Worm (Caenorhabditis elegans) whole organism, L4 larva: Measurements from ENCODE around the gene K08E4.3.

ENCODE experiments used
- F44E2.7 ChIP-seq: fragments of 200-800 bp; sonication (Bioruptor generic); IDR thresholded peaks from 2 replicates; pipeline ENCODE4 v2.1.2; 2022; ENCODE audit warnings: missing genetic modification characterization, missing compliant biosample characterization
- T20F7.1 ChIP-seq: fragments of 200-800 bp; sonication (Bioruptor generic); optimal IDR thresholded peaks from 2 replicates; lab custom pipeline; 2018; ENCODE audit warnings: mild to moderate bottlenecking, missing genetic modification characterization, missing compliant biosample characterization
- Y5F2A.4 ChIP-seq: fragments of 200-800 bp; sonication (Bioruptor generic); optimal IDR thresholded peaks from 2 replicates; lab custom pipeline; 2018; ENCODE audit warnings: mild to moderate bottlenecking, missing genetic modification characterization, missing compliant biosample characterization
- aha-1 ChIP-seq: fragments of 150-350 bp; peaks from one replicate; lab custom pipeline; 2014; ENCODE audit warnings: missing biosample characterization, missing genetic modification characterization
- ama-1 ChIP-seq: fragments of 150-350 bp; optimal IDR thresholded peaks from 2 replicates; lab custom pipeline; 2014; ENCODE audit warnings: inconsistent platforms, mixed read lengths
- arid-1 ChIP-seq: fragments of 200-800 bp; sonication (Bioruptor generic); conservative IDR thresholded peaks from 2 replicates; pipeline ENCODE4 v1.3.6; 2022; ENCODE audit warnings: missing genetic modification reagents, missing genetic modification characterization, missing compliant biosample characterization
- ceh-28 ChIP-seq: fragments of 150-350 bp; optimal IDR thresholded peaks from 2 replicates; lab custom pipeline; 2014; ENCODE audit warnings: missing biosample characterization, missing genetic modification reagents, missing genetic modification characterization
- ceh-32 ChIP-seq: sonication (generic microtip); optimal IDR thresholded peaks from 2 replicates; lab custom pipeline; 2016; ENCODE audit warnings: mild to moderate bottlenecking, missing genetic modification characterization, missing compliant biosample characterization; ENCODE audit not compliant: poor library complexity
- ceh-62 ChIP-seq: sonication (generic microtip); optimal IDR thresholded peaks from 2 replicates; lab custom pipeline; 2017; ENCODE audit warnings: missing biosample characterization, missing genetic modification characterization
- ces-1 ChIP-seq: fragments of 150-350 bp; sonication (generic microtip); optimal IDR thresholded peaks from 4 replicates; lab custom pipeline; 2014; ENCODE audit warnings: missing biosample characterization, missing genetic modification reagents, missing genetic modification characterization
- ctbp-1 ChIP-seq: fragments of 200-800 bp; sonication (Bioruptor generic); IDR thresholded peaks from 2 replicates; pipeline ENCODE4 v1.3.6; 2022; ENCODE audit warnings: missing genetic modification reagents, missing genetic modification characterization, missing compliant biosample characterization
- daf-16 ChIP-seq, 3 experiments: sonication (generic microtip); optimal IDR thresholded peaks; 2 replicates each; lab custom pipeline; 2016 to 2017; ENCODE audit warnings: missing genetic modification characterization in 3 of 3, missing genetic modification reagents in 3 of 3, mild to moderate bottlenecking in 2 of 3, missing compliant biosample characterization in 2 of 3, missing biosample characterization in 1 of 3, moderate library complexity in 1 of 3
- daf-8 ChIP-seq: fragments of 200-800 bp; sonication (Bioruptor generic); IDR thresholded peaks from 2 replicates; pipeline ENCODE4 v1.3.6; 2022; ENCODE audit warnings: missing genetic modification characterization, missing compliant biosample characterization
- dmd-6 ChIP-seq: fragments of 200-800 bp; sonication (Bioruptor generic); IDR thresholded peaks from 2 replicates; pipeline ENCODE4 v1.3.6; 2022; ENCODE audit warnings: missing genetic modification reagents, missing genetic modification characterization, missing compliant biosample characterization
- dmd-9 ChIP-seq: fragments of 200-800 bp; sonication (Bioruptor generic); IDR thresholded peaks from 2 replicates; pipeline ENCODE4 v1.3.6; 2022; ENCODE audit warnings: missing genetic modification reagents, missing genetic modification characterization, missing compliant biosample characterization
- fkh-10 ChIP-seq: fragments of 150-350 bp; optimal IDR thresholded peaks from 2 replicates; lab custom pipeline; 2014; ENCODE audit warnings: missing biosample characterization, missing genetic modification reagents, missing genetic modification characterization
- gei-8 ChIP-seq: fragments of 200-800 bp; sonication (Bioruptor generic); optimal IDR thresholded peaks from 2 replicates; lab custom pipeline; 2018; ENCODE audit warnings: mild to moderate bottlenecking, missing genetic modification characterization, missing compliant biosample characterization
- hif-1 ChIP-seq, 2 experiments: sonication (generic microtip); optimal IDR thresholded peaks; 2 replicates each; lab custom pipeline; 2016 to 2017; ENCODE audit warnings: missing compliant biosample characterization in 2 of 2, missing genetic modification characterization in 2 of 2, missing genetic modification reagents in 2 of 2, missing genotype in 2 of 2, mild to moderate bottlenecking in 1 of 2
- hlh-30 ChIP-seq: sonication (generic microtip); optimal IDR thresholded peaks from 2 replicates; lab custom pipeline; 2017; ENCODE audit warnings: antibody characterized with exemption, mild to moderate bottlenecking, missing genetic modification characterization, missing compliant biosample characterization; ENCODE audit not compliant: insufficient read depth
- jun-1 ChIP-seq: fragments of 150-350 bp; optimal IDR thresholded peaks from 2 replicates; lab custom pipeline; 2014; ENCODE audit warnings: missing biosample characterization, missing genetic modification reagents, missing genetic modification characterization
- lin-1 ChIP-seq: fragments of 200-800 bp; sonication (Bioruptor generic); IDR thresholded peaks from 2 replicates; pipeline ENCODE4 v1.3.6; 2022; ENCODE audit warnings: missing genetic modification reagents, missing genetic modification characterization, missing compliant biosample characterization
- lin-29 ChIP-seq: fragments of 200-800 bp; sonication (Bioruptor generic); IDR thresholded peaks from 2 replicates; pipeline ENCODE4 v1.3.6; 2022; ENCODE audit warnings: missing genetic modification reagents, missing genetic modification characterization, missing compliant biosample characterization
- lin-38 ChIP-seq: fragments of 200-800 bp; sonication (Bioruptor generic); IDR thresholded peaks from 2 replicates; pipeline ENCODE4 v1.3.6; 2022; ENCODE audit warnings: missing genetic modification reagents, missing genetic modification characterization, missing compliant biosample characterization
- lir-3 ChIP-seq: sonication (generic microtip); optimal IDR thresholded peaks from 2 replicates; lab custom pipeline; 2016; ENCODE audit warnings: mild to moderate bottlenecking, missing genetic modification characterization, missing compliant biosample characterization
- lsy-2 ChIP-seq, 2 experiments: fragments of 150-350 bp in 1 of 2; sonication (generic microtip) in 1 of 2; optimal IDR thresholded peaks; 2 replicates each; lab custom pipeline; 2014 to 2017; ENCODE audit warnings: missing biosample characterization in 2 of 2, missing genetic modification characterization in 2 of 2
- madf-5 ChIP-seq, 2 experiments: fragments of 200-800 bp; sonication (Bioruptor generic); IDR thresholded peaks; 2 replicates each; pipeline ENCODE4 v1.3.6; 2022; ENCODE audit warnings: missing compliant biosample characterization in 2 of 2, missing genetic modification characterization in 2 of 2
- madf-9 ChIP-seq: fragments of 200-800 bp; sonication (Bioruptor generic); conservative IDR thresholded peaks from 2 replicates; pipeline ENCODE4 v1.3.6; 2022; ENCODE audit warnings: missing genetic modification reagents, missing genetic modification characterization, missing compliant biosample characterization
- mdt-29 ChIP-seq: fragments of 200-800 bp; sonication (Bioruptor generic); IDR thresholded peaks from 2 replicates; pipeline ENCODE4 v1.3.6; 2022; ENCODE audit warnings: missing genetic modification reagents, missing genetic modification characterization, missing compliant biosample characterization
- mes-2 ChIP-seq: sonication (generic microtip); optimal IDR thresholded peaks from 2 replicates; lab custom pipeline; 2016; ENCODE audit warnings: missing genotype, mild to moderate bottlenecking, missing genetic modification characterization, missing compliant biosample characterization; ENCODE audit not compliant: poor library complexity, severe bottlenecking
- mxl-2 ChIP-seq: fragments of 200-800 bp; sonication (Bioruptor generic); conservative IDR thresholded peaks from 2 replicates; pipeline ENCODE4 v1.3.6; 2022; ENCODE audit warnings: missing genetic modification reagents, missing genetic modification characterization, missing compliant biosample characterization
- mxl-3 ChIP-seq: fragments of 200-800 bp; sonication (Bioruptor generic); optimal IDR thresholded peaks from 2 replicates; lab custom pipeline; 2018; ENCODE audit warnings: mild to moderate bottlenecking, missing genetic modification characterization, missing compliant biosample characterization
- nhr-10 ChIP-seq: fragments of 150-350 bp; optimal IDR thresholded peaks from 2 replicates; lab custom pipeline; 2014; ENCODE audit warnings: missing biosample characterization, missing genetic modification characterization
- nhr-25 ChIP-seq: sonication (generic microtip); optimal IDR thresholded peaks from 2 replicates; lab custom pipeline; 2017; ENCODE audit warnings: missing genetic modification characterization, mild to moderate bottlenecking, missing compliant biosample characterization, antibody characterized with exemption, moderate library complexity, borderline replicate concordance; ENCODE audit not compliant: insufficient read depth
- nhr-41 ChIP-seq: fragments of 200-800 bp; sonication (Bioruptor generic); IDR thresholded peaks from 2 replicates; pipeline ENCODE4 v1.3.6; 2022; ENCODE audit warnings: missing genetic modification reagents, missing genetic modification characterization, missing compliant biosample characterization
- nhr-42 ChIP-seq: fragments of 200-800 bp; sonication (Bioruptor generic); IDR thresholded peaks from 2 replicates; pipeline ENCODE4 v1.3.6; 2022; ENCODE audit warnings: missing genetic modification characterization, missing compliant biosample characterization
- nhr-6 ChIP-seq: fragments of 150-350 bp; optimal IDR thresholded peaks from 2 replicates; lab custom pipeline; 2014; ENCODE audit warnings: missing biosample characterization, missing genetic modification characterization
- nhr-76 ChIP-seq: fragments of 150-350 bp; optimal IDR thresholded peaks from 2 replicates; lab custom pipeline; 2014; ENCODE audit warnings: missing biosample characterization, missing genetic modification characterization
- rbr-2 ChIP-seq: sonication (generic microtip); optimal IDR thresholded peaks from 2 replicates; lab custom pipeline; 2016; ENCODE audit warnings: missing genotype, missing genetic modification characterization, missing compliant biosample characterization
- tag-97 ChIP-seq: fragments of 200-800 bp; sonication (Bioruptor generic); IDR thresholded peaks from 2 replicates; pipeline ENCODE4 v1.3.6; 2022; ENCODE audit warnings: missing genetic modification characterization, missing compliant biosample characterization
- tra-1 ChIP-seq: fragments of 200-800 bp; sonication (Bioruptor generic); IDR thresholded peaks from 2 replicates; pipeline ENCODE4 v1.3.6; 2022; ENCODE audit warnings: missing genetic modification reagents, missing genetic modification characterization, missing compliant biosample characterization
- unc-62 ChIP-seq, 3 experiments: fragments of 150-350 bp in 1 of 3; sonication (generic microtip); optimal IDR thresholded peaks in 2 of 3; peaks in 1 of 3; 1 replicate in 1 of 3; 2 replicates in 2 of 3; lab custom pipeline; 2014 to 2017; ENCODE audit warnings: missing biosample characterization in 3 of 3, missing genetic modification characterization in 3 of 3, missing genetic modification reagents in 3 of 3, missing genotype in 1 of 3
- ztf-11 ChIP-seq: fragments of 150-350 bp; optimal IDR thresholded peaks from 2 replicates; lab custom pipeline; 2014; ENCODE audit warnings: missing biosample characterization, missing genetic modification characterization
- ztf-7 ChIP-seq: fragments of 150-350 bp; optimal IDR thresholded peaks from 2 replicates; lab custom pipeline; 2014; ENCODE audit warnings: missing biosample characterization, missing genetic modification characterization

Gene K08E4.3

DNA sequence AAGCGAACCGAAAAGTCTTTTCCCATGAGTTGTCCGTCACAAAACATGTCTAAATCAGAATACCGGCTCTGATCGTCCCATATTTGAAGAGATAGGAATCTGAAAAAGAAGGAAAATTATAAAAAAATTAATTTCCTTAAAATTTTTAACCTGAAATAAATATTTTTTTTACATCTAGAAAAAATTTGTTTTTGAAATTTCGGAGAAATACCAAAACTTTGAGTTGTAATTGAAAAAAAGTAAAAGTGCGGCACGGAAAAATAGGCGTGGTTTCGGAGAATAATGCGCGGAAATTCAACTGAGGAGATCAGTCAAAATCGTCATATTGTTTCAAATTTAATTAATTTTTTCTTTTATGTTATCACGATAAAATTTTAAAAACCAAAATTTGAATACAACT, 32.0 kb downstream of the K08E4.3 start, which contains the start of gene F11A10.6:
Gene F11A10.6, minus strand, starts transcription at position 101 of the 400 bp plus-strand sequence.
- TF ChIP-seq Y5F2A.4 (GFP tag; lab: Kevin White, UChicago) (no peak), unc-62 (GFP tag; optimal IDR thresholded peaks at IDR 0.05 in 1 of 2; lab: Kevin White, UChicago) (peak in 1 of 2 experiments; percentile 38), unc-62 (tag; optimal IDR thresholded peaks at IDR 0.05; lab: Kevin White, UChicago) (no peak)
- TF ChIP-seq, all 104 proteins: peak for 1

DNA sequence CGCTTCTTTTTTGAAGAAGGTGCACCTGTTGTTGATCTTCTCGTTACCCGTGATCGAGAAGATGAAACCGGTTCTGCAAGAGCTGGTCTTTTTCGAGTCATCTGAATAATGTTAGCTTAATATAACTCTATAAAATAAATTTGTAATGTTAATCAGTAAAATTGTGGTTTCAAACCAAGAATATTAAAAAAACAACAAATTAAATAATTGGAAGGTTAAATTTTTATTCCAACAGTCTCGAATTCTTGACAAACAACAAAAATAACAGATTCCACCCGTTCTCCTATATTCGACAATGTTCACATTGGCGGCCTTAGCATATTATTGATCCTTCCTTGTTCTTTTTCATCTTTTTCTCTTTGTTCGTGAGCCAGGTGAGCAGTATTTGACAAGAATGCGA, 34.6 kb downstream of the K08E4.3 start, which contains the start of gene mig-32:
Gene mig-32, minus strand, starts transcription at position 101 of the 400 bp plus-strand sequence.
- TF ChIP-seq nhr-76 (tag; lab: Kevin White, UChicago) (no peak), nhr-41 (GFP tag; lab: Robert Waterston, UW) (no peak), madf-9 (GFP tag; lab: Robert Waterston, UW) (no peak), ama-1 (lab: Kevin White, UChicago) (no peak), daf-16 (GFP tag; optimal IDR thresholded peaks at IDR 0.05; lab: Kevin White, UChicago) (no peak), daf-16 (tag; optimal IDR thresholded peaks at IDR 0.05; lab: Kevin White, UChicago) (no peak), tra-1 (GFP tag; lab: Robert Waterston, UW) (no peak), unc-62 (GFP tag; optimal IDR thresholded peaks at IDR 0.05 in 1 of 2; lab: Kevin White, UChicago) (no peak), unc-62 (tag; optimal IDR thresholded peaks at IDR 0.05; lab: Kevin White, UChicago) (no peak), dmd-6 (GFP tag; lab: Robert Waterston, UW) (no peak)

DNA sequence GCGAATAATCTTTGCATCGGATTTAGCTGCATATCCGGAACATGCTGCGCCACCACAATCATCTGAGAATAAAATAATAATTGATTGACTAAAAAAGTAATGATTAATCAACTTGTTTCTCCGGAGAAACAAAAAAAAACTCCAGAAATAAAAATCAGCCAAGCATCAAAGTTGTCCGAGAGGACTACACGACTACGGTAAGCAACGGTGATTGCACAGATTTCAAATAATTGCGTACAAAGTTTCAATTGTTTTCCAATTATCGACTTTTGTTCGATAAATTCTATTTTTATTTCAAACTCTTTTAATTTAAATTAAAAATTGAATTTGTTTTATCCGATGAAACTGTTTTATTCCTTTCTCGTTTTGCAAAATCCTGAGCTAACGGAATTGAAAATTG, 35.8 kb downstream of the K08E4.3 start, which contains the start of gene cpsf-4:
Gene cpsf-4, minus strand, starts transcription at position 62 of the 400 bp plus-strand sequence.
- TF ChIP-seq lsy-2 (tag; optimal IDR thresholded peaks at IDR 0.05; lab: Kevin White, UChicago) (peak in 1 of 2 experiments; percentile 91), ztf-11 (tag; lab: Kevin White, UChicago) (no peak), daf-8 (GFP tag; lab: Robert Waterston, UW) (no peak), ceh-32 (tag; lab: Kevin White, UChicago) (no peak)

DNA sequence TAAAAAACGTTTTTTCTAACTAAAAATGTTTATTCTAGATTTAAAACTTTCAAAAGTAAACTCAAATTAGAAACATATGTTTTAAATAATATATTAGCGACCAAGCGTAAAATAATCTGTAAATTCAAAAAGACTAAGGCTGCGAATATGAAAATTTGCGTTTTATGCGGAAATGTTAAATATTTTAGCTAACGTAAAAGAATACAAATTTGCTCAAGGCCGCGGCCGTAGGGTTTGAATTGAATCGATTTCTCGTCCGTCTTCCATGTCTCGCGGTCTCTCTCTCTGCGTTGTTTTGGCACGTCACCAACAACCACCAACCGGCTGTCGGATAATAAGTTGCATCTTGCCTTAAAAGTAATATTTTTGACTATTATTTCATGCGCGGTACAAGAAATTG, 36.3 kb downstream of the K08E4.3 start, which contains the start of gene F11A10.5:
Gene F11A10.5, plus strand, starts transcription at position 301 of the 400 bp plus-strand sequence.
- TF ChIP-seq lin-38 (no peak), ces-1 (GFP tag; lab: Kevin White, UChicago) (no peak), mdt-29 (GFP tag; lab: Robert Waterston, UW) (no peak), daf-16 (GFP tag; optimal IDR thresholded peaks at IDR 0.05; lab: Kevin White, UChicago) (no peak), daf-16 (tag; optimal IDR thresholded peaks at IDR 0.05; lab: Kevin White, UChicago) (peak; percentile 24), gei-8 (no peak), madf-5 (GFP tag; IDR thresholded peaks at IDR 0.05; lab: Robert Waterston, UW) (no peak), mes-2 (tag; lab: Kevin White, UChicago) (peak; percentile 28), jun-1 (tag; lab: Kevin White, UChicago) (no peak), nhr-10 (tag; lab: Kevin White, UChicago) (no peak), hlh-30 (tag; lab: Kevin White, UChicago) (no peak), mxl-3 (GFP tag; lab: Kevin White, UChicago) (no peak), mxl-2 (GFP tag; lab: Robert Waterston, UW) (no peak), ctbp-1 (GFP tag; lab: Robert Waterston, UW) (no peak), ztf-7 (tag; lab: Kevin White, UChicago) (no peak), aha-1 (tag; lab: Kevin White, UChicago) (no peak), nhr-6 (tag; lab: Kevin White, UChicago) (no peak), F44E2.7 (no peak), hif-1 (tag; optimal IDR thresholded peaks at IDR 0.05; lab: Kevin White, UChicago) (peak in 1 of 2 experiments; percentile 32), lin-1 (no peak), madf-9 (GFP tag; lab: Robert Waterston, UW) (no peak), ceh-62 (tag; lab: Kevin White, UChicago) (no peak), lin-29 (GFP tag; lab: Robert Waterston, UW) (no peak), rbr-2 (tag; lab: Kevin White, UChicago) (no peak), ceh-28 (tag; lab: Kevin White, UChicago) (peak; percentile 3), lir-3 (no peak), fkh-10 (GFP tag; lab: Kevin White, UChicago) (no peak), nhr-42 (GFP tag; lab: Robert Waterston, UW) (no peak), T20F7.1 (GFP tag; lab: Kevin White, UChicago) (no peak), tag-97 (GFP tag; lab: Robert Waterston, UW) (no peak), nhr-25 (tag; lab: Kevin White, UChicago) (no peak), ama-1 (lab: Kevin White, UChicago) (no peak), arid-1 (GFP tag; lab: Robert Waterston, UW) (no peak), dmd-9 (GFP tag; lab: Robert Waterston, UW) (no peak)
